Fruit fly (Drosophila melanogaster) whole organism, wandering third instar larva: Measurements from ENCODE around the gene Crag.

Experiments used
- Dif ChIP-seq: fragments of 200-275, 200-300 bp; sonication (Bioruptor generic); optimal IDR thresholded peaks from 2 replicates; lab custom pipeline; 2018; ENCODE audit warnings: missing biosample characterization, missing genetic modification characterization; ENCODE audit not compliant: partially characterized antibody
- rgr ChIP-seq: fragments of 200-800 bp; sonication (Bioruptor generic); optimal IDR thresholded peaks from 3 replicates; lab custom pipeline; 2016; ENCODE audit warnings: missing biosample characterization, mild to moderate bottlenecking, missing genetic modification characterization
- sage ChIP-seq: fragments of 200-800 bp; sonication (Bioruptor generic); optimal IDR thresholded peaks from 2 replicates; lab custom pipeline; 2016; ENCODE audit warnings: missing biosample characterization, mild to moderate bottlenecking, missing genetic modification characterization

dm6 chrX:8601165-8601564, 9.3 kb downstream of the Crag start:
- TF ChIP-seq sage (GFP tag; lab: Kevin White, UChicago) (peak; percentile 35), Dif (GFP tag; lab: Kevin White, UChicago) (no peak), rgr (GFP tag; lab: Kevin White, UChicago) (no peak)
